Fruit fly (Drosophila melanogaster) whole organism, embryonic: Measurements from ENCODE around the gene MAPk-Ak2.

Experiments used
- ATbp ChIP-seq: fragments of 200-800 bp; sonication (Bioruptor generic); optimal IDR thresholded peaks from 2 replicates; lab custom pipeline; 2017; ENCODE audit warnings: missing biosample characterization, mild to moderate bottlenecking, missing genetic modification characterization, missing genetic modification reagents
- CG10274 ChIP-seq: fragments of 200-800 bp; sonication (Bioruptor generic); optimal IDR thresholded peaks from 3 replicates; lab custom pipeline; 2017; ENCODE audit warnings: missing biosample characterization, mild to moderate bottlenecking, missing genetic modification characterization
- CG11085 ChIP-seq: fragments of 200-800 bp; sonication (Bioruptor generic); IDR thresholded peaks from 2 replicates; pipeline ENCODE4 v1.3.6; 2022; ENCODE audit warnings: missing biosample characterization, missing genetic modification characterization
- CG11504 ChIP-seq: fragments of 200-800 bp; sonication (Bioruptor generic); optimal IDR thresholded peaks from 3 replicates; lab custom pipeline; 2019; ENCODE audit warnings: missing biosample characterization, mild to moderate bottlenecking, missing genetic modification characterization, moderate library complexity
- CG11723 ChIP-seq: fragments of 200-800 bp; sonication (Bioruptor generic); optimal IDR thresholded peaks from 2 replicates; lab custom pipeline; 2017; ENCODE audit warnings: missing biosample characterization, mild to moderate bottlenecking, missing genetic modification characterization
- CG12155 ChIP-seq: fragments of 200-800 bp; sonication (Bioruptor generic); optimal IDR thresholded peaks from 3 replicates; lab custom pipeline; 2016; ENCODE audit warnings: missing biosample characterization, missing genetic modification characterization
- CG12659 ChIP-seq: fragments of 200-800 bp; sonication (Bioruptor generic); optimal IDR thresholded peaks from 3 replicates; lab custom pipeline; 2017; ENCODE audit warnings: mild to moderate bottlenecking, missing biosample characterization, missing genetic modification reagents, missing genetic modification characterization
- CG14860 ChIP-seq: fragments of 200-800 bp; sonication (Bioruptor generic); IDR thresholded peaks from 3 replicates; pipeline ENCODE4 v1.3.6; 2022; ENCODE audit warnings: missing biosample characterization, missing genetic modification characterization; ENCODE audit not compliant: partially characterized antibody
- CG1602 ChIP-seq: fragments of 200-800 bp; sonication (Bioruptor generic); optimal IDR thresholded peaks from 3 replicates; lab custom pipeline; 2016; ENCODE audit warnings: missing biosample characterization, missing genetic modification characterization
- CG17385 ChIP-seq: fragments of 200-800 bp; sonication (Bioruptor generic); optimal IDR thresholded peaks from 3 replicates; lab custom pipeline; 2018; ENCODE audit warnings: missing biosample characterization, mild to moderate bottlenecking, missing genetic modification characterization
- CG31388 ChIP-seq: fragments of 200-800 bp; sonication (Bioruptor generic); optimal IDR thresholded peaks from 2 replicates; lab custom pipeline; 2016; ENCODE audit warnings: missing biosample characterization, missing genetic modification characterization
- CG4328 ChIP-seq: fragments of 200-800 bp; sonication (Bioruptor generic); optimal IDR thresholded peaks from 3 replicates; lab custom pipeline; 2017; ENCODE audit warnings: missing biosample characterization, missing genetic modification reagents, missing genetic modification characterization
- CG6272 ChIP-seq: fragments of 200-800 bp; sonication (Bioruptor generic); IDR thresholded peaks from 2 replicates; pipeline ENCODE4 v1.3.6; 2022; ENCODE audit warnings: missing biosample characterization, missing genetic modification characterization
- CG6654 ChIP-seq: fragments of 200-800 bp; sonication (Bioruptor generic); optimal IDR thresholded peaks from 2 replicates; lab custom pipeline; 2017; ENCODE audit warnings: missing biosample characterization, mild to moderate bottlenecking, missing genetic modification characterization
- CG8924 ChIP-seq: fragments of 200-800 bp; optimal IDR thresholded peaks from 3 replicates; lab custom pipeline; 2019; ENCODE audit warnings: missing biosample characterization, mild to moderate bottlenecking, missing genetic modification characterization, moderate library complexity
- CG9437 ChIP-seq: fragments of 200-800 bp; sonication (Bioruptor generic); optimal IDR thresholded peaks from 2 replicates; lab custom pipeline; 2018; ENCODE audit warnings: missing biosample characterization, mild to moderate bottlenecking, missing genetic modification characterization
- Camta ChIP-seq: fragments of 200-800 bp; sonication (Bioruptor generic); optimal IDR thresholded peaks from 2 replicates; lab custom pipeline; 2016; ENCODE audit warnings: missing biosample characterization, missing genetic modification characterization
- Dip2 ChIP-seq: fragments of 200-800 bp; sonication (Bioruptor generic); IDR thresholded peaks from 2 replicates; pipeline ENCODE4 v1.3.6; 2022; ENCODE audit warnings: missing biosample characterization, missing genetic modification characterization
- Elba2 ChIP-seq: fragments of 200-800 bp; sonication (Bioruptor generic); optimal IDR thresholded peaks from 3 replicates; lab custom pipeline; 2016; ENCODE audit warnings: missing biosample characterization, missing genetic modification characterization
- HLHmδ ChIP-seq: fragments of 200-800 bp; sonication (Bioruptor generic); optimal IDR thresholded peaks from 2 replicates; lab custom pipeline; 2018; ENCODE audit warnings: missing biosample characterization, mild to moderate bottlenecking, missing genetic modification characterization, moderate library complexity
- Max ChIP-seq: fragments of 200-800 bp; sonication (Bioruptor generic); optimal IDR thresholded peaks from 2 replicates; lab custom pipeline; 2016; ENCODE audit warnings: missing biosample characterization, mild to moderate bottlenecking, missing genetic modification characterization
- Mrtf ChIP-seq: fragments of 200-800 bp; sonication (Bioruptor generic); IDR thresholded peaks from 3 replicates; pipeline ENCODE4 v1.3.6; 2022; ENCODE audit warnings: missing biosample characterization, missing genetic modification characterization
- Myb ChIP-seq: fragments of 200-800 bp; sonication (Bioruptor generic); optimal IDR thresholded peaks from 2 replicates; lab custom pipeline; 2016; ENCODE audit warnings: missing biosample characterization, missing genetic modification characterization
- Oaz ChIP-seq: fragments of 200-800 bp; sonication (Bioruptor generic); IDR thresholded peaks from 2 replicates; pipeline ENCODE4 v1.3.6; 2022; ENCODE audit warnings: missing biosample characterization, missing genetic modification characterization
- Sry-δ ChIP-seq: fragments of 200-800 bp; sonication (Bioruptor generic); optimal IDR thresholded peaks from 2 replicates; lab custom pipeline; 2016; ENCODE audit warnings: missing biosample characterization, missing genetic modification characterization
- Stat92E ChIP-seq, 3 experiments: fragments of >200 bp in 2 of 3; fragments of 200-800 bp in 1 of 3; sonication (Bioruptor generic) in 1 of 3; optimal IDR thresholded peaks; 2 replicates each; lab custom pipeline; 2017 to 2019; ENCODE audit warnings: missing biosample characterization in 3 of 3, missing genetic modification characterization in 3 of 3, mild to moderate bottlenecking in 1 of 3, moderate library complexity in 1 of 3
- Usf ChIP-seq: fragments of 200-800 bp; sonication (Bioruptor generic); optimal IDR thresholded peaks from 2 replicates; lab custom pipeline; 2017; ENCODE audit warnings: missing genotype, missing biosample characterization, missing genetic modification characterization
- da ChIP-seq: fragments of 200-800 bp; sonication (Bioruptor generic); optimal IDR thresholded peaks from 2 replicates; lab custom pipeline; 2016; ENCODE audit warnings: missing biosample characterization, missing genetic modification characterization
- disco-r ChIP-seq: fragments of 200-800 bp; sonication (Bioruptor generic); optimal IDR thresholded peaks from 2 replicates; lab custom pipeline; 2016; ENCODE audit warnings: missing biosample characterization, missing genetic modification characterization
- hb ChIP-seq: fragments of 200-800 bp; sonication (Bioruptor generic); IDR thresholded peaks from 3 replicates; pipeline ENCODE4 v1.3.6; 2022; ENCODE audit warnings: missing biosample characterization, missing genetic modification characterization; ENCODE audit not compliant: partially characterized antibody
- jing ChIP-seq: fragments of 200-800 bp; sonication (Bioruptor generic); optimal IDR thresholded peaks from 2 replicates; lab custom pipeline; 2018; ENCODE audit warnings: missing biosample characterization, mild to moderate bottlenecking, missing genetic modification characterization
- lola ChIP-seq, 3 experiments: fragments of >200 bp in 2 of 3; fragments of 200-800 bp in 1 of 3; sonication (Bioruptor generic) in 1 of 3; optimal IDR thresholded peaks; 2 replicates each; lab custom pipeline; 2017 to 2019; ENCODE audit warnings: missing biosample characterization in 3 of 3, missing genetic modification characterization in 3 of 3, mild to moderate bottlenecking in 1 of 3, moderate library complexity in 1 of 3
- psq ChIP-seq: fragments of 200-800 bp; sonication (Bioruptor generic); optimal IDR thresholded peaks from 2 replicates; lab custom pipeline; 2017; ENCODE audit warnings: missing biosample characterization, missing genetic modification characterization
- pum ChIP-seq: fragments of 200-800 bp; sonication (Bioruptor generic); optimal IDR thresholded peaks from 2 replicates; lab custom pipeline; 2016; ENCODE audit warnings: missing biosample characterization, missing genetic modification characterization
- sna ChIP-seq: fragments of 200-800 bp; sonication (Bioruptor generic); IDR thresholded peaks from 2 replicates; pipeline ENCODE4 v1.3.6; 2022; ENCODE audit warnings: missing biosample characterization, missing genetic modification characterization; ENCODE audit not compliant: partially characterized antibody
- tap ChIP-seq: fragments of 200-800 bp; optimal IDR thresholded peaks from 3 replicates; lab custom pipeline; 2019; ENCODE audit warnings: missing biosample characterization, mild to moderate bottlenecking, missing genetic modification characterization, moderate library complexity
- twi ChIP-seq: fragments of 200-800 bp; optimal IDR thresholded peaks from 2 replicates; lab custom pipeline; 2019; ENCODE audit warnings: missing biosample characterization, mild to moderate bottlenecking, missing genetic modification characterization, moderate library complexity
- tx ChIP-seq: fragments of 200-800 bp; sonication (Bioruptor generic); optimal IDR thresholded peaks from 2 replicates; lab custom pipeline; 2016; ENCODE audit warnings: missing biosample characterization, missing genetic modification characterization

The MAPk-Ak2 gene

DNA sequence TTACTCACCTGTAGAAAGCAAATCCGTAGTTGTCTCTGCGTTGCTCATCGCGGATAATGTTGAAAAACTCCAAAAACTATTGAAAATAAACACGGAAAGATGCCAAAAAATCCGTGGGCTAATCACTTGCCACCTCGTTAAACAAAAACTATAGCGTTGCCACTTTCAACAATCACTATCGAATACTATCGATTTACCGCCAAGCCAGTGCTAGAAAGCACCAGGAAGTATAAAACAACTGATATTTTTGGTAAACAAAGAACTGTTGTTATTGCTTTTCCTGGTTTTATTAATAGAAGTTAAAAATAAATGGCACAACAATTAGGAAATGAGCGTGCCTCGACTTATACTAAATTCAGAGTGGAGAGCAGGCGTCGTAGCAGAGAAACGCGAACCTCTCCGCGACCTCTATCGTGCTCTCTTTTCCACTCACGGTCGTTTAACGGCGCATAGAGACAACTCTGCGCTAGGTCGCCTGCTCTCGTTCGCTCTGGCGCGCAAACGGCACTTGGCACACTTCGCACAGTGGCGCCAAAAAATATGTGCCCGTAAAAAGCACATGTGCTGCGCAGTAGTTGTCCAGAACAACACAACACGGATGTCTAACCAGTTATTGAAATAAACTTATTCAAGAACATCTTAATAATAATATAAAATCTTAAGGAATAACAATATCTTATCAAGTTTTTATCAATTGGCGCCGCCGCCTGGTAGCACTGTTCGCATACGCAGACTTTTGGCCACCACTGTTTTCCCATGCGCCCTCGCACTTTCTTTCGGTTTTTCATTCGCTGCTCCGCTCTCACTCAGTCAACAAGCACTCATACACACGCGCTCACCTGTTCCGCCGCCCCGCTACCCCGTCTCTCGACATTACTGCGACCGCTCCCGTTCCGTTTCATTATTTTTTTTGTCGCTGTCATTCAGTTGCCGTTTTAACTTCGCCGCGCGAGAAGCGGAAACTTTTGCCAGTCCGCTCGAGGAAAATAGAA, 8.9 kb downstream of the MAPk-Ak2 start, which contains the start of the genes lin-52 and CG15771 (continued):
- TF ChIP-seq CG11723 (GFP tag; lab: Kevin White, UChicago) (peak; percentile 94), CG12659 (GFP tag; lab: Kevin White, UChicago) (peak; percentile 97), CG31388 (GFP tag; lab: Kevin White, UChicago) (peak; percentile 60), psq (GFP tag; lab: Kevin White, UChicago) (peak; percentile 86), Sry-δ (GFP tag; lab: Kevin White, UChicago) (peak; percentile 74), Max (GFP tag; lab: Kevin White, UChicago) (peak; percentile 95), CG8924 (tag; lab: Kevin White, UChicago) (peak; percentile 96), CG4328 (GFP tag; lab: Kevin White, UChicago) (peak; percentile 97), CG12155 (GFP tag; lab: Kevin White, UChicago) (peak; percentile 83), CG14860 (GFP tag; lab: Robert Waterston, UW) (no peak), ATbp (GFP tag; lab: Kevin White, UChicago) (peak; percentile 95), twi (peak; percentile 91), Myb (GFP tag; lab: Kevin White, UChicago) (peak; percentile 64), lola (GFP tag; optimal IDR thresholded peaks at IDR 0.05; lab: Kevin White, UChicago) (peak in 1 of 3 experiments; percentile 92), CG6272 (peak; percentile 87), Camta (GFP tag; lab: Kevin White, UChicago) (peak; percentile 75), Elba2 (GFP tag; lab: Kevin White, UChicago) (no peak), HLHmδ (GFP tag; lab: Kevin White, UChicago) (peak; percentile 41), CG10274 (GFP tag; lab: Kevin White, UChicago) (peak; percentile 84), CG11085 (GFP tag; lab: Robert Waterston, UW) (peak; percentile 88), da (GFP tag; lab: Kevin White, UChicago) (peak; percentile 70), CG9437 (GFP tag; lab: Kevin White, UChicago) (peak; percentile 85), pum (GFP tag; lab: Kevin White, UChicago) (peak; percentile 72), CG6654 (GFP tag; lab: Kevin White, UChicago) (peak; percentile 81), Mrtf (GFP tag; lab: Robert Waterston, UW) (peak; percentile 94), disco-r (GFP tag; lab: Kevin White, UChicago) (peak; percentile 52), sna (GFP tag; lab: Robert Waterston, UW) (0 out of 2 replicates have a peak, but pooled peaks have one; percentile 15), Usf (GFP tag; lab: Kevin White, UChicago) (peak; percentile 92), CG11504 (tag; lab: Kevin White, UChicago) (peak; percentile 94), Oaz (GFP tag; lab: Robert Waterston, UW) (peak; percentile 94), Dip2 (peak; percentile 72; the same call in 1 of the 2 replicates), CG1602 (peak; percentile 84), CG17385 (GFP tag; lab: Kevin White, UChicago) (peak; percentile 93), jing (GFP tag; lab: Kevin White, UChicago) (peak; percentile 87), Stat92E (GFP tag; optimal IDR thresholded peaks at IDR 0.05; lab: Kevin White, UChicago) (peak in 1 of 3 experiments; percentile 82), tap (peak; percentile 92), hb (GFP tag; lab: Robert Waterston, UW) (no peak), tx (GFP tag; lab: Kevin White, UChicago) (peak; percentile 35)
